Fruit fly (Drosophila melanogaster) whole organism, wandering third instar larva: ENCODE data around the gene slow.

Source experiments
- CG9705 ChIP-seq: fragments of 200-800 bp; sonication (Bioruptor generic); optimal IDR thresholded peaks from 2 replicates; lab custom pipeline; 2018; ENCODE audit warnings: missing biosample characterization, mild to moderate bottlenecking, missing genetic modification characterization
- CrebA ChIP-seq: fragments of 200-800 bp; sonication (Bioruptor generic); optimal IDR thresholded peaks from 2 replicates; lab custom pipeline; 2016; ENCODE audit warnings: missing biosample characterization, mild to moderate bottlenecking, missing genetic modification characterization, borderline replicate concordance
- Dfd ChIP-seq: fragments of >200 bp; optimal IDR thresholded peaks from 2 replicates; lab custom pipeline; 2017; ENCODE audit warnings: missing biosample characterization, missing genetic modification characterization
- Dif ChIP-seq: fragments of 200-275, 200-300 bp; sonication (Bioruptor generic); optimal IDR thresholded peaks from 2 replicates; lab custom pipeline; 2018; ENCODE audit warnings: missing biosample characterization, missing genetic modification characterization; ENCODE audit not compliant: partially characterized antibody
- GATAd ChIP-seq: sonication (Bioruptor generic); optimal IDR thresholded peaks from 2 replicates; lab custom pipeline; 2016; ENCODE audit warnings: missing biosample characterization, missing genetic modification characterization
- Hnf4 ChIP-seq: fragments of 200-800 bp; sonication (Bioruptor generic); optimal IDR thresholded peaks from 2 replicates; lab custom pipeline; 2016; ENCODE audit warnings: missing biosample characterization, mild to moderate bottlenecking, missing genetic modification characterization
- Hr78 ChIP-seq: fragments of >200 bp; optimal IDR thresholded peaks from 2 replicates; lab custom pipeline; 2017; ENCODE audit warnings: missing biosample characterization, missing genetic modification characterization
- Hr83 ChIP-seq: fragments of 200-300 bp; sonication (Bioruptor generic); optimal IDR thresholded peaks from 2 replicates; lab custom pipeline; 2016; ENCODE audit warnings: missing biosample characterization, mild to moderate bottlenecking, missing genetic modification characterization, moderate library complexity; ENCODE audit not compliant: poor library complexity, severe bottlenecking
- Jra ChIP-seq: sonication (Bioruptor generic); optimal IDR thresholded peaks from 2 replicates; lab custom pipeline; 2016; ENCODE audit warnings: missing biosample characterization, missing genetic modification characterization
- Myc ChIP-seq: fragments of >200 bp; optimal IDR thresholded peaks from 2 replicates; lab custom pipeline; 2017
- N ChIP-seq: fragments of >200 bp; optimal IDR thresholded peaks from 2 replicates; lab custom pipeline; 2018; ENCODE audit warnings: missing biosample characterization, missing external identifiers, missing genetic modification characterization
- OdsH ChIP-seq: fragments of 200-800 bp; sonication (Bioruptor generic); optimal IDR thresholded peaks from 2 replicates; lab custom pipeline; 2016; ENCODE audit warnings: missing biosample characterization, mild to moderate bottlenecking, missing genetic modification characterization
- Rel ChIP-seq, 2 experiments: fragments of 200-800 bp; sonication (Bioruptor generic) in 1 of 2; optimal IDR thresholded peaks; 2 replicates in 1 of 2; 3 replicates in 1 of 2; lab custom pipeline; 2016 to 2019; ENCODE audit warnings: mild to moderate bottlenecking in 2 of 2, missing biosample characterization in 2 of 2, missing genetic modification characterization in 2 of 2, moderate library complexity in 1 of 2
- Sp1 ChIP-seq: fragments of 200-800 bp; sonication (Bioruptor generic); optimal IDR thresholded peaks from 3 replicates; lab custom pipeline; 2019; ENCODE audit warnings: missing biosample characterization, mild to moderate bottlenecking, missing genetic modification characterization, moderate library complexity
- Vsx2 ChIP-seq: fragments of 200-300, 225-300 bp; sonication (Bioruptor generic); optimal IDR thresholded peaks from 2 replicates; lab custom pipeline; 2018; ENCODE audit warnings: missing biosample characterization, missing genetic modification characterization; ENCODE audit not compliant: partially characterized antibody
- brk ChIP-seq: fragments of 200-800 bp; sonication (Bioruptor generic); optimal IDR thresholded peaks from 2 replicates; lab custom pipeline; 2016; ENCODE audit warnings: missing biosample characterization, mild to moderate bottlenecking, missing genetic modification characterization
- dl ChIP-seq, 2 experiments: fragments of 175-275, 200-275 bp in 1 of 2; fragments of 200-275 bp in 1 of 2; sonication (Bioruptor generic); optimal IDR thresholded peaks; lab custom pipeline; 2018; ENCODE audit warnings: mild to moderate bottlenecking in 2 of 2, missing biosample characterization in 2 of 2, missing genetic modification characterization in 2 of 2, moderate library complexity in 2 of 2; ENCODE audit not compliant: partially characterized antibody in 2 of 2, insufficient read depth in 1 of 2
- dmrt93B ChIP-seq: fragments of 200-800 bp; sonication (Bioruptor generic); optimal IDR thresholded peaks from 2 replicates; lab custom pipeline; 2018; ENCODE audit warnings: missing biosample characterization, mild to moderate bottlenecking, missing genetic modification characterization
- foxo ChIP-seq, 2 experiments: fragments of 200-800 bp; sonication (Bioruptor generic); optimal IDR thresholded peaks; 2 replicates in 1 of 2; 3 replicates in 1 of 2; lab custom pipeline; 2016 to 2017; ENCODE audit warnings: missing biosample characterization in 2 of 2, missing genetic modification characterization in 2 of 2
- fru ChIP-seq: fragments of 200-800 bp; sonication (Bioruptor generic); optimal IDR thresholded peaks from 3 replicates; lab custom pipeline; 2016; ENCODE audit warnings: missing biosample characterization, mild to moderate bottlenecking, missing genetic modification characterization
- jim ChIP-seq: fragments of 175-275, 200-325 bp; sonication (Bioruptor generic); optimal IDR thresholded peaks from 2 replicates; lab custom pipeline; 2016; ENCODE audit warnings: missing biosample characterization, mild to moderate bottlenecking, missing genetic modification characterization
- lola ChIP-seq: fragments of >200 bp; optimal IDR thresholded peaks from 2 replicates; lab custom pipeline; 2017; ENCODE audit warnings: missing biosample characterization, missing genetic modification characterization
- pan ChIP-seq: fragments of >200 bp; optimal IDR thresholded peaks from 2 replicates; lab custom pipeline; 2017
- psq ChIP-seq: fragments of 200-800 bp; sonication (Bioruptor generic); optimal IDR thresholded peaks from 3 replicates; lab custom pipeline; 2017; ENCODE audit warnings: missing biosample characterization, mild to moderate bottlenecking, missing genetic modification characterization, moderate library complexity
- sage ChIP-seq: fragments of 200-800 bp; sonication (Bioruptor generic); optimal IDR thresholded peaks from 2 replicates; lab custom pipeline; 2016; ENCODE audit warnings: missing biosample characterization, mild to moderate bottlenecking, missing genetic modification characterization
- sv ChIP-seq: fragments of 200-800 bp; sonication (Bioruptor generic); optimal IDR thresholded peaks from 3 replicates; lab custom pipeline; 2016; ENCODE audit warnings: missing biosample characterization, missing genetic modification characterization
- tai ChIP-seq: sonication (Bioruptor generic); optimal IDR thresholded peaks from 2 replicates; lab custom pipeline; 2016; ENCODE audit warnings: missing biosample characterization, missing genetic modification characterization
- usp ChIP-seq: fragments of >200 bp; optimal IDR thresholded peaks from 2 replicates; lab custom pipeline; 2017; ENCODE audit warnings: missing biosample characterization, missing genetic modification characterization
- woc ChIP-seq: sonication (Bioruptor generic); optimal IDR thresholded peaks from 2 replicates; lab custom pipeline; 2016; ENCODE audit warnings: missing biosample characterization, mild to moderate bottlenecking, missing genetic modification characterization

The slow gene

dm6 chr3L:4413800-4414446 is 29.7 kb downstream of the slow start:
- no peak for TF ChIP-seq Dif
- peak; percentile 1 for TF ChIP-seq tai (GFP tag; lab: Kevin White, UChicago)
- TF ChIP-seq lola (GFP tag; lab: Kevin White, UChicago), result no peak
- no peak for TF ChIP-seq usp
- TF ChIP-seq CrebA (GFP tag; lab: Kevin White, UChicago), result no peak
- no peak for TF ChIP-seq OdsH (GFP tag; lab: Kevin White, UChicago)
- TF ChIP-seq woc, result no peak

- TF ChIP-seq dmrt93B (GFP tag; lab: Kevin White, UChicago), result no peak
- no peak for TF ChIP-seq Myc (lab: Kevin White, UChicago)
- TF ChIP-seq tai (GFP tag; lab: Kevin White, UChicago), result no peak
- no peak for TF ChIP-seq foxo (GFP tag; optimal IDR thresholded peaks at IDR 0.05; lab: Kevin White, UChicago)
- peak; percentile 50 for TF ChIP-seq Dif
- no peak for TF ChIP-seq Dfd (GFP tag; lab: Kevin White, UChicago)
- no peak for TF ChIP-seq CrebA (GFP tag; lab: Kevin White, UChicago)
- TF ChIP-seq Vsx2, result peak; percentile 5
- peak; percentile 6 for TF ChIP-seq Sp1
- TF ChIP-seq Hnf4 (GFP tag; lab: Kevin White, UChicago), result no peak
- TF ChIP-seq OdsH (GFP tag; lab: Kevin White, UChicago), result peak; percentile 13
- no peak for TF ChIP-seq pan (lab: Kevin White, UChicago)
- TF ChIP-seq Hr83, result no peak
- peak; percentile 34 for TF ChIP-seq Rel (GFP tag; optimal IDR thresholded peaks at IDR 0.05; lab: Kevin White, UChicago)
- no peak for TF ChIP-seq Rel (tag; optimal IDR thresholded peaks at IDR 0.05; lab: Kevin White, UChicago)
- no peak for TF ChIP-seq Hr78 (GFP tag; lab: Kevin White, UChicago)
- TF ChIP-seq, all 38 proteins: peak for 5
Observed at dm6 chr3L:4414579-4414978, 30.3 kb downstream of the slow start.

dm6 chr3L:4415326-4416274 is 31.4 kb downstream of the slow start:
- TF ChIP-seq Hnf4 (GFP tag; lab: Kevin White, UChicago) (no peak), sv (GFP tag; lab: Kevin White, UChicago) (no peak), sage (GFP tag; lab: Kevin White, UChicago) (no peak), fru (GFP tag; lab: Kevin White, UChicago) (no peak), Myc (lab: Kevin White, UChicago) (no peak), brk (GFP tag; lab: Kevin White, UChicago) (no peak), dl (GFP tag; optimal IDR thresholded peaks at IDR 0.05; lab: Kevin White, UChicago; ENCODE audit: insufficient read depth in 1 of 2, partially characterized antibody in 2 of 2) (no peak), Vsx2 (no peak), psq (GFP tag; lab: Kevin White, UChicago) (no peak), jim (no peak), Dif (no peak), Dfd (GFP tag; lab: Kevin White, UChicago) (no peak), Jra (no peak)

- TF ChIP-seq jim (no peak), Rel (GFP tag; optimal IDR thresholded peaks at IDR 0.05; lab: Kevin White, UChicago) (no peak), Rel (tag; optimal IDR thresholded peaks at IDR 0.05; lab: Kevin White, UChicago) (peak; percentile 53)
Observed at dm6 chr3L:4417068-4417467, 32.8 kb downstream of the slow start.

dm6 chr3L:4417543-4417942 is 33.3 kb downstream of the slow start:
- TF ChIP-seq N (GFP tag; lab: Kevin White, UChicago) (no peak), Sp1 (no peak), sage (GFP tag; lab: Kevin White, UChicago) (no peak), GATAd (GFP tag; lab: Kevin White, UChicago) (no peak), dmrt93B (GFP tag; lab: Kevin White, UChicago) (no peak), usp (no peak), sv (GFP tag; lab: Kevin White, UChicago) (no peak), Hnf4 (GFP tag; lab: Kevin White, UChicago) (no peak), CG9705 (no peak), foxo (GFP tag; optimal IDR thresholded peaks at IDR 0.05; lab: Kevin White, UChicago) (no peak), dl (GFP tag; optimal IDR thresholded peaks at IDR 0.05; lab: Kevin White, UChicago; ENCODE audit: insufficient read depth in 1 of 2, partially characterized antibody in 2 of 2) (no peak)
- TF ChIP-seq, all 38 proteins: peak for 0
